Fruit fly (Drosophila melanogaster): ENCODE data around the gene CG2983.

Gene CG2983

DNA sequence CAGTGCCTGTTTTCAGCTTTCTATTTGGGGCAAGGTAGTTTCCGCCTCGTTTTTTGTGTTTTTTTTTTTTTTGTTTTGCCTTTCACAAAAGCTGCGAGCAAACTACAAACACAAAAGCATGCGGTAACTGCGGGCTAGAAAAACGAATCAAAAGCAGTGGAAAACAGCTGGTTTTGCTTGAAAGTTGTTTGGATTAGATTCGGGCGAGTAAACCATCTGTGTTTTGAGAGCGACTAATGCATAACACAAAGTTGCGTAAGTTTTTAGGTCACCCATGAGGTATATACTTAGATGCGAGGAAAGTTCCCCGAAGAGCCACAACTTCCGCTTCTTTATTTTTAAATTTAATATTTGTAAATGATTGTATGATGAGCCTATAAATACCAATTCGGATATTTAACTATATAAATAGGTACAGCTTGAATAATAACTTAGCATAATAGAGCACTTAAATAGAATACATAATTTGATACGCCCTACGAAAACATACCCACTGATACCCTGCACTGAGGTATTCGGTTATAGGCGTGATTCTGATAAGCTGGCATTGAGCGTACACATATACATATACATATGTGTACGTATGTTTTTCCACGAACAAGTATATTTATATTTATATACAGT lies 25.0 kb downstream of the CG2983 start (continued):
- peak; percentile 45 for TF ChIP-seq CG13424 (tag; optimal IDR thresholded peaks at IDR 0.05)
- TF ChIP-seq hb (GFP tag; IDR thresholded peaks at IDR 0.05; ENCODE audit: partially characterized antibody): no peak
- TF ChIP-seq Asciz (GFP tag; optimal IDR thresholded peaks at IDR 0.05): no peak
- peak; percentile 62 for TF ChIP-seq Rfx (GFP tag; IDR thresholded peaks at IDR 0.05)
- no peak for TF ChIP-seq NFAT (GFP tag; IDR thresholded peaks at IDR 0.05)
- TF ChIP-seq tap (tag; optimal IDR thresholded peaks at IDR 0.05): no peak
- TF ChIP-seq cg (GFP tag; optimal IDR thresholded peaks at IDR 0.05): peak; percentile 44
- TF ChIP-seq CG18619 (GFP tag; optimal IDR thresholded peaks at IDR 0.05): peak; percentile 49
- no peak for TF ChIP-seq C15 (GFP tag; IDR thresholded peaks at IDR 0.05)
- TF ChIP-seq bbx (GFP tag; IDR thresholded peaks at IDR 0.05; ENCODE audit: partially characterized antibody): no peak
- TF ChIP-seq pho (GFP tag; optimal IDR thresholded peaks at IDR 0.05): no peak
- TF ChIP-seq CG18599 (GFP tag; optimal IDR thresholded peaks at IDR 0.05): peak; percentile 78
- no peak for TF ChIP-seq Drgx (GFP tag; IDR thresholded peaks at IDR 0.05)
- TF ChIP-seq CG11723 (GFP tag; optimal IDR thresholded peaks at IDR 0.05): no peak
- no peak for TF ChIP-seq D (optimal IDR thresholded peaks at IDR 0.05)
- no peak for TF ChIP-seq D (GFP tag; optimal IDR thresholded peaks at IDR 0.05)
- no peak for TF ChIP-seq klu (GFP tag; IDR thresholded peaks at IDR 0.05)
- 0 out of 3 replicates have a peak, but pooled peaks have one; percentile 8 for TF ChIP-seq CG7963 (GFP tag; IDR thresholded peaks at IDR 0.05; ENCODE audit: partially characterized antibody)
- no peak for TF ChIP-seq CG10462 (GFP tag; optimal IDR thresholded peaks at IDR 0.05)
- TF ChIP-seq CG8089 (GFP tag; optimal IDR thresholded peaks at IDR 0.05): no peak
- TF ChIP-seq unc-4 (GFP tag; IDR thresholded peaks at IDR 0.05; ENCODE audit: partially characterized antibody): no peak
- TF ChIP-seq D19B (GFP tag; optimal IDR thresholded peaks at IDR 0.05): peak; percentile 96
- peak; percentile 45; the same call in 1 of the 2 replicates for TF ChIP-seq CG4730 (GFP tag; IDR thresholded peaks at IDR 0.05)
- peak; percentile 40 for TF ChIP-seq HHEX (GFP tag; optimal IDR thresholded peaks at IDR 0.05)
- TF ChIP-seq sob (GFP tag; IDR thresholded peaks at IDR 0.05): peak; percentile 51; the same call in 1 of the 2 replicates
- no peak for TF ChIP-seq CG31365 (tag; optimal IDR thresholded peaks at IDR 0.05)
- TF ChIP-seq CG14014 (GFP tag; IDR thresholded peaks at IDR 0.05): peak; percentile 65; the same call in 1 of the 2 replicates
- TF ChIP-seq CG3163 (GFP tag; optimal IDR thresholded peaks at IDR 0.05): no peak
- no peak for TF ChIP-seq repo (GFP tag; optimal IDR thresholded peaks at IDR 0.05)
- TF ChIP-seq lab (GFP tag; optimal IDR thresholded peaks at IDR 0.05): peak; percentile 59
- no peak for TF ChIP-seq CG1603 (tag; optimal IDR thresholded peaks at IDR 0.05)
- no peak for TF ChIP-seq Stat92E (GFP tag; optimal IDR thresholded peaks at IDR 0.05)
- peak; percentile 50 for TF ChIP-seq ATbp (GFP tag; optimal IDR thresholded peaks at IDR 0.05)
- peak; percentile 31; the same call in 1 of the 2 replicates for TF ChIP-seq Ada2b (GFP tag; IDR thresholded peaks at IDR 0.05)
- TF ChIP-seq CkIIα-i1 (GFP tag; IDR thresholded peaks at IDR 0.05): no peak
- TF ChIP-seq CG8765 (GFP tag; IDR thresholded peaks at IDR 0.05): no peak
- no peak for TF ChIP-seq CG3726 (GFP tag; IDR thresholded peaks at IDR 0.05)
- no peak for TF ChIP-seq Fer2 (tag; optimal IDR thresholded peaks at IDR 0.05)
- TF ChIP-seq Usf (GFP tag; optimal IDR thresholded peaks at IDR 0.05): no peak
- TF ChIP-seq fru (optimal IDR thresholded peaks at IDR 0.05): no peak
- peak; percentile 30 for TF ChIP-seq nau (GFP tag; optimal IDR thresholded peaks at IDR 0.05)
- peak in 1 of 2 experiments; percentile 84 for TF ChIP-seq Hr51 (GFP tag; optimal IDR thresholded peaks at IDR 0.05)
- TF ChIP-seq zfh1 (GFP tag; IDR thresholded peaks at IDR 0.05): no peak
- no peak for TF ChIP-seq HLH54F (GFP tag; optimal IDR thresholded peaks at IDR 0.05)
- TF ChIP-seq CG17328 (GFP tag; IDR thresholded peaks at IDR 0.05): no peak
- no peak for TF ChIP-seq CG12155 (GFP tag; optimal IDR thresholded peaks at IDR 0.05)
- no peak for TF ChIP-seq br (optimal IDR thresholded peaks at IDR 0.05)
- TF ChIP-seq pan (optimal IDR thresholded peaks at IDR 0.05): no peak
- TF ChIP-seq pan (GFP tag; optimal IDR thresholded peaks at IDR 0.05 in 1 of 2, IDR thresholded peaks at IDR 0.05 in 1 of 2): peak in 1 of 2 experiments; percentile 63
- TF ChIP-seq Ets65A (GFP tag): no peak
- no peak for TF ChIP-seq Poxn (GFP tag; IDR thresholded peaks at IDR 0.05)

Measured in whole organism, embryonic.